Worm (Caenorhabditis elegans) whole organism, L4/young adult: Measurements from ENCODE around the gene sec-23.

Experiments
- W03F9.2 ChIP-seq: fragments of 150-350 bp; optimal IDR thresholded peaks from 2 replicates; lab custom pipeline; 2014; ENCODE audit warnings: missing biosample characterization, missing genetic modification characterization
- him-1 ChIP-seq: sonication (generic microtip); optimal IDR thresholded peaks from 2 replicates; lab custom pipeline; 2016; ENCODE audit warnings: missing genotype, missing genetic modification reagents, missing genetic modification characterization, missing compliant biosample characterization

DNA sequence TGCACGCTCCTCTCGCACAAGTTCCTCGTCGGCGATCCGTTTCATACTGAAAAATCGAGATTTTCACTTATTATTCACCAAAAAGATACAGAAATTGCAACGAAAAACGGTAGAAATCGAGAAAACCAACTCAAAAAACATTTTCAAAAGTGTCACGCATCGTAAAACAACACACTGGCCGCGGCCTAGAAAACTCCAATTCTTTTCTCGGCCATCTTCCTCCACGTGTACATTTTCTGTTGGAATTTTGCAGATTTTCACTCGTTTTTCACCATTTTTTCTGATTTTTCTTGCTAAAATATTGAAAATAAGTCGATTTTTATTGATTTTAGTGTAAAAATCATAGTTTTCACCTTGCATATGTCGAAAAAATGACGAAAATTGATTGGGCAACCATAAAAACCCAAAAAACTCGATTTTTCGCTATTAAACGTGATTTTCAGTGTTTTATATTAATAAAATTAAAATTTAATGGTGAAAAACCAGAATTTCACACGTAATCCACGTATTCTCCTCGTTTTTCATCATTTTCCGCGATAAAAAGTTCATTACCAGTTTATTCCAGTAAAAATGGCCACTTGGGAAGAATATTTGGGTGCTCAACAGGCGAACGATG, at the start of gene sec-23, which contains the start of gene dcs-1:
- TF ChIP-seq him-1 (tag; lab: Kevin White, UChicago): no peak
- TF ChIP-seq W03F9.2 (tag; lab: Kevin White, UChicago): peak; percentile 17
